Fruit fly (Drosophila melanogaster): ENCODE measurements around the gene pigs.

Gene pigs

DNA sequence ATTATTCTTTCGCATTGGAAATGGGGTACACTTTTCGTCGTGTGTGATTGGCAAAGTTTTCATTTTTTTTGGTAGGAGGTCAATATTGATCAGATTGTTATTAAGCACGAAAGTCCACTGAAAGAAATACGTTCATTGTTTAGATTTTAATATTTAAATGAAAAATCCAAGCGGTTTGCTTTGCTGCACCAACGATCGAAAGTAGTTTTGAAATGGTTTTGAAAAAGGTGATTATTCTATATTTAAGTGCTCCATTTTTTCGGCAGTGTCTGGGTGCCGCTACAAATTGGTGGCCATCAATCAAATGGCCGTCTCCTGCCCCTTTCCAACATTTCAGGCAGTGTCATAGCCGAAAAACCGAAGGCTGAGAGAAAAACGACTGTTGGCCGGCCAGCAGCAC is 25.4 kb upstream of the pigs start (continued):
- no peak for TF ChIP-seq Blimp-1 (GFP tag; optimal IDR thresholded peaks at IDR 0.05)
- TF ChIP-seq Sox102F (GFP tag; optimal IDR thresholded peaks at IDR 0.05) = peak; percentile 61
- TF ChIP-seq acj6 (GFP tag; optimal IDR thresholded peaks at IDR 0.05) = no peak
- peak; percentile 10 for TF ChIP-seq CG10631 (GFP tag; optimal IDR thresholded peaks at IDR 0.05)
- no peak for TF ChIP-seq Hr38 (GFP tag; optimal IDR thresholded peaks at IDR 0.05)
- peak; percentile 54 for TF ChIP-seq CG31627 (GFP tag; optimal IDR thresholded peaks at IDR 0.05)
- TF ChIP-seq CG1621 (tag; optimal IDR thresholded peaks at IDR 0.05) = no peak
- peak; percentile 20 for TF ChIP-seq Ets21C (GFP tag; optimal IDR thresholded peaks at IDR 0.05)
- TF ChIP-seq Hr39 (GFP tag; optimal IDR thresholded peaks at IDR 0.05) = peak; percentile 55
- TF ChIP-seq fd85E (GFP tag; optimal IDR thresholded peaks at IDR 0.05) = no peak
- no peak for TF ChIP-seq CG9139 (GFP tag; optimal IDR thresholded peaks at IDR 0.05)
- TF ChIP-seq CG3919 (GFP tag; optimal IDR thresholded peaks at IDR 0.05) = peak; percentile 50
- TF ChIP-seq achi (GFP tag; optimal IDR thresholded peaks at IDR 0.05) = peak; percentile 37
- peak; percentile 23 for TF ChIP-seq Sox14 (GFP tag; optimal IDR thresholded peaks at IDR 0.05)
- TF ChIP-seq Smox (GFP tag; optimal IDR thresholded peaks at IDR 0.05) = no peak
- TF ChIP-seq Sox15 (GFP tag; optimal IDR thresholded peaks at IDR 0.05) = peak; percentile 15
- peak; percentile 64 for TF ChIP-seq cyc (GFP tag; optimal IDR thresholded peaks at IDR 0.05)
- TF ChIP-seq Eip75B (GFP tag; optimal IDR thresholded peaks at IDR 0.05) = peak; percentile 23
- TF ChIP-seq Eip78C (GFP tag) = peak; percentile 86
- peak; percentile 76 for TF ChIP-seq CG6163 (GFP tag; IDR thresholded peaks at IDR 0.05)
- peak; percentile 48; the same call in 1 of the 2 replicates for TF ChIP-seq CG15336 (GFP tag; IDR thresholded peaks at IDR 0.05)
- no peak for TF ChIP-seq vri (GFP tag; optimal IDR thresholded peaks at IDR 0.05)
- no peak for TF ChIP-seq Eip93F (GFP tag; optimal IDR thresholded peaks at IDR 0.05)
- TF ChIP-seq CG6792 (GFP tag; optimal IDR thresholded peaks at IDR 0.05) = peak; percentile 17
- peak; percentile 52 for TF ChIP-seq dac (GFP tag; optimal IDR thresholded peaks at IDR 0.05)
- no peak for TF ChIP-seq CG16779 (tag; optimal IDR thresholded peaks at IDR 0.05)
- no peak for TF ChIP-seq CG6808 (GFP tag; optimal IDR thresholded peaks at IDR 0.05)

DNA sequence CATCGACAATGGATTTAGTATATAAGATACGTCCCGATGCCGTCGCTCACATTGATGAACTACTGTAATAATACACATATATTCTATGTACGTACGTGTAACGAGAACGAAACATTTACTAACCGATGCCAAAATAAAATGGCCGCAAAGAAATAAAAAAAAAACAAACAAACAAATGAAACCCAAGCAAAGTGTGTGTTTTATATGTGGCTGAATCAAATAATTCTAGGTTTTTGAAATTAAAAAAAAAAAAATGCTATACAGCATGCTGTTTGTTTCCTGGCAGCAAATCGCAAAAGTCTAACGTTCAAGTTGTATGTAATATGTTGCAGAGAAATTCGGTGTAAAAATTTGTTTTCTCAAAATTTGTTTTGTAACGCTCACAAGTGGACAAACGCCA is 10.9 kb upstream of the pigs start, which contains the start of gene CG17717:
Gene CG17717, plus strand, starts transcription at position 301 of the 400 bp plus-strand sequence.
- TF ChIP-seq CG11294 (GFP tag; IDR thresholded peaks at IDR 0.05) (no peak), CG1621 (tag; optimal IDR thresholded peaks at IDR 0.05) (no peak), cyc (GFP tag; optimal IDR thresholded peaks at IDR 0.05) (no peak), Gug (GFP tag; IDR thresholded peaks at IDR 0.05) (no peak), Hr39 (GFP tag; optimal IDR thresholded peaks at IDR 0.05) (no peak), lz (GFP tag; optimal IDR thresholded peaks at IDR 0.05) (no peak), CG6854 (GFP tag; optimal IDR thresholded peaks at IDR 0.05) (no peak), Met (GFP tag; optimal IDR thresholded peaks at IDR 0.05) (no peak), Sox14 (GFP tag; optimal IDR thresholded peaks at IDR 0.05) (no peak), salr (GFP tag; optimal IDR thresholded peaks at IDR 0.05) (no peak), CG8319 (GFP tag; optimal IDR thresholded peaks at IDR 0.05) (no peak), CG34406 (GFP tag; optimal IDR thresholded peaks at IDR 0.05) (no peak), Ets96B (tag; optimal IDR thresholded peaks at IDR 0.05) (no peak), CG11902 (GFP tag; optimal IDR thresholded peaks at IDR 0.05) (no peak), CG11762 (GFP tag; optimal IDR thresholded peaks at IDR 0.05; ENCODE audit: insufficient read depth) (no peak), Sox15 (GFP tag; optimal IDR thresholded peaks at IDR 0.05) (no peak), CG9139 (GFP tag; optimal IDR thresholded peaks at IDR 0.05) (no peak), CG31627 (GFP tag; optimal IDR thresholded peaks at IDR 0.05) (no peak)

DNA sequence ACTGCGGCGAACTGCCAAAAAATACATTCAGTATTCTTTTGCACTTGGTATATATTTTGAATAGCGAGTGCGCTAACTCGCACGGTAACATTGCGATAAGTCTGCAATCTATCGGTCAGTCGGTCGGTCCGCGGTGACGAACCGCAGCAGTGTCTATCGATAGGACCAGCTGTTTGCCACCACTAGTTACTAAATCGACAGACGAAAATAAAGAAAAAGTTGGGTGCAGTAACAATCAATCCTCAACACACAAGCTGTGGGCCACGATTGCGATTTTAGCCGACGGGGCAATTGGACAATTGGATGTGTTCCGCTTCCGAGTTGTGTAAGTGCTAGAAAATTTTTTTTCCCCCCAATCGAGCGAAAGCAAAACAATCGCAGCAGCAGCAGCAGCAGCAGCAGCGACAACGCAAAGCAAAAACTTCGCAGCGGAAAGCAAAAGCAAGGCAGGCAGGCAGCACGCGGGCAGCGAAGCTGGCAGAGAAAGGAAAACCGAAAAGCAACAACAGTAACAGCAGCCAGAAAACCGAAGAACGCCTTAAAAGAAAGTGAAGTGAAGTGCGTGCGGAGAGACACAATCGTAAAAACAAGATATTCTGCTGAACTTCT is 9.1 kb upstream of the pigs start, which contains the start of gene Pat1:
Gene Pat1, plus strand, starts transcription at position 96 of the 609 bp plus-strand sequence.
- TF ChIP-seq CG8632 (GFP tag; optimal IDR thresholded peaks at IDR 0.05) (no peak), eg (GFP tag; IDR thresholded peaks at IDR 0.05) (0 out of 3 replicates have a peak, but pooled peaks have one; percentile 30), Sox102F (GFP tag; optimal IDR thresholded peaks at IDR 0.05) (peak; percentile 0), Hr38 (GFP tag; optimal IDR thresholded peaks at IDR 0.05) (no peak), fd85E (GFP tag; optimal IDR thresholded peaks at IDR 0.05) (no peak), pdm3 (GFP tag; optimal IDR thresholded peaks at IDR 0.05) (no peak), CG8119 (GFP tag; IDR thresholded peaks at IDR 0.05) (no peak; the same call in 2 of the 3 replicates), CG11762 (GFP tag; optimal IDR thresholded peaks at IDR 0.05; ENCODE audit: insufficient read depth) (no peak), spab (GFP tag; optimal IDR thresholded peaks at IDR 0.05) (no peak), Gug (GFP tag; IDR thresholded peaks at IDR 0.05) (no peak), Eip78C (GFP tag) (peak; percentile 74), CG31627 (GFP tag; optimal IDR thresholded peaks at IDR 0.05) (no peak), CG11902 (GFP tag; optimal IDR thresholded peaks at IDR 0.05) (no peak), CG6276 (GFP tag; optimal IDR thresholded peaks at IDR 0.05) (peak; percentile 23), CG32006 (GFP tag; optimal IDR thresholded peaks at IDR 0.05) (no peak), CG15336 (GFP tag; IDR thresholded peaks at IDR 0.05) (0 out of 2 replicates have a peak, but pooled peaks have one; percentile 31), OdsH (GFP tag; optimal IDR thresholded peaks at IDR 0.05) (no peak), Blimp-1 (GFP tag; optimal IDR thresholded peaks at IDR 0.05) (peak; percentile 96), fkh (GFP tag; optimal IDR thresholded peaks at IDR 0.05) (no peak), Eip75B (GFP tag; optimal IDR thresholded peaks at IDR 0.05) (no peak)

All from whole organism, prepupa.